Worm (Caenorhabditis elegans) whole organism, mixed stage, embryonic: ENCODE results near the gene K08E5.1.

ENCODE experiments used
- M03D4.4 ChIP-seq: sonication (generic microtip); optimal IDR thresholded peaks from 2 replicates; lab custom pipeline; 2017; ENCODE audit warnings: mild to moderate bottlenecking, missing genetic modification characterization, missing compliant biosample characterization
- blmp-1 ChIP-seq: fragments of 150-350 bp; optimal IDR thresholded peaks from 2 replicates; lab custom pipeline; 2014; ENCODE audit warnings: missing biosample characterization, missing genetic modification characterization
- cnd-1 ChIP-seq: fragments of 200-800 bp; sonication (Bioruptor generic); optimal IDR thresholded peaks from 2 replicates; lab custom pipeline; 2018; ENCODE audit warnings: mild to moderate bottlenecking, missing genetic modification characterization, missing compliant biosample characterization
- elt-1 ChIP-seq: sonication (generic microtip); optimal IDR thresholded peaks from 2 replicates; lab custom pipeline; 2017; ENCODE audit warnings: missing genetic modification characterization, mild to moderate bottlenecking, missing compliant biosample characterization, antibody characterized with exemption, moderate library complexity, borderline replicate concordance; ENCODE audit not compliant: insufficient read depth
- elt-3 ChIP-seq: fragments of 150-350 bp; optimal IDR thresholded peaks from 2 replicates; lab custom pipeline; 2014; ENCODE audit warnings: missing biosample characterization, missing genetic modification characterization
- ham-2 ChIP-seq: fragments of 200-800 bp; sonication (Bioruptor generic); optimal IDR thresholded peaks from 2 replicates; lab custom pipeline; 2018; ENCODE audit warnings: mild to moderate bottlenecking, missing genetic modification characterization, missing compliant biosample characterization
- mep-1 ChIP-seq: fragments of 150-350 bp; optimal IDR thresholded peaks from 2 replicates; lab custom pipeline; 2017; ENCODE audit warnings: missing biosample characterization, missing genetic modification reagents, missing genetic modification characterization, inconsistent platforms
- nhr-12 ChIP-seq: fragments of 150-350 bp; optimal IDR thresholded peaks from 2 replicates; lab custom pipeline; 2014; ENCODE audit warnings: missing biosample characterization, missing genetic modification characterization
- nhr-237 ChIP-seq: fragments of 150-350 bp; optimal IDR thresholded peaks from 2 replicates; lab custom pipeline; 2014; ENCODE audit warnings: missing biosample characterization, missing genetic modification characterization
- nhr-28 ChIP-seq: fragments of 150-350 bp; optimal IDR thresholded peaks from 2 replicates; lab custom pipeline; 2014; ENCODE audit warnings: missing biosample characterization, missing genetic modification characterization
- nhr-76 ChIP-seq: sonication (generic microtip); optimal IDR thresholded peaks from 2 replicates; lab custom pipeline; 2017; ENCODE audit warnings: missing biosample characterization, missing genetic modification characterization
- unc-62 ChIP-seq: fragments of 150-350 bp; optimal IDR thresholded peaks from 2 replicates; lab custom pipeline; 2014; ENCODE audit warnings: missing biosample characterization, missing genetic modification reagents, missing genetic modification characterization
- ztf-11 ChIP-seq: fragments of 150-350 bp; optimal IDR thresholded peaks from 2 replicates; lab custom pipeline; 2014; ENCODE audit warnings: missing biosample characterization, missing genetic modification characterization

- TF ChIP-seq ham-2 (GFP tag; lab: Kevin White, UChicago) (no peak), unc-62 (GFP tag; lab: Kevin White, UChicago) (no peak), nhr-28 (no peak), mep-1 (tag; lab: Kevin White, UChicago) (no peak), M03D4.4 (tag; lab: Kevin White, UChicago) (no peak), elt-1 (tag; lab: Kevin White, UChicago) (no peak), cnd-1 (tag; lab: Kevin White, UChicago) (no peak), elt-3 (tag; lab: Kevin White, UChicago) (no peak), nhr-237 (tag; lab: Kevin White, UChicago) (no peak), nhr-12 (tag; lab: Kevin White, UChicago) (no peak), ztf-11 (no peak), blmp-1 (tag; lab: Kevin White, UChicago) (no peak), nhr-76 (tag; lab: Kevin White, UChicago) (no peak)
These were observed 40.2 kb downstream of the K08E5.1 start, which contains the start of gene srt-55 for ce11 chrIII:10106390-10106789.
